Fruit fly (Drosophila melanogaster) whole organism, pupa: Measurements from ENCODE around the gene fkh.

ENCODE experiments used
- CG10348 ChIP-seq: fragments of 200-800 bp; sonication (Bioruptor generic); IDR thresholded peaks from 2 replicates; pipeline ENCODE4 v1.3.6; 2022; ENCODE audit warnings: missing biosample characterization, missing genetic modification characterization
- CG12605 ChIP-seq: fragments of 200-800 bp; sonication (Bioruptor generic); IDR thresholded peaks from 2 replicates; pipeline ENCODE4 v1.3.6; 2022; ENCODE audit warnings: missing biosample characterization, missing genetic modification characterization
- CG13204 ChIP-seq: fragments of 200-800 bp; sonication (Bioruptor generic); optimal IDR thresholded peaks from 2 replicates; lab custom pipeline; 2018; ENCODE audit warnings: missing biosample characterization, mild to moderate bottlenecking, missing genetic modification characterization, moderate library complexity
- CG14655 ChIP-seq: fragments of 200-800 bp; sonication (Bioruptor generic); optimal IDR thresholded peaks from 3 replicates; lab custom pipeline; 2017; ENCODE audit warnings: mild to moderate bottlenecking, missing biosample characterization, missing genetic modification reagents, missing genetic modification characterization
- CG15710 ChIP-seq: fragments of 200-800 bp; sonication (Bioruptor generic); optimal IDR thresholded peaks from 2 replicates; lab custom pipeline; 2018; ENCODE audit warnings: missing biosample characterization, mild to moderate bottlenecking, missing genetic modification characterization, moderate library complexity
- CG17806 ChIP-seq: fragments of 200-800 bp; sonication (Bioruptor generic); optimal IDR thresholded peaks from 2 replicates; lab custom pipeline; 2018; ENCODE audit warnings: missing biosample characterization, mild to moderate bottlenecking, missing genetic modification characterization, moderate library complexity
- CG32121 ChIP-seq: fragments of 200-800 bp; sonication (Bioruptor generic); IDR thresholded peaks from 2 replicates; pipeline ENCODE4 v1.3.6; 2022; ENCODE audit warnings: missing biosample characterization, missing genetic modification characterization
- CG34367 ChIP-seq: fragments of 200-800 bp; sonication (Bioruptor generic); optimal IDR thresholded peaks from 2 replicates; lab custom pipeline; 2018; ENCODE audit warnings: missing biosample characterization, mild to moderate bottlenecking, missing genetic modification characterization
- CG4496 ChIP-seq: fragments of 200-800 bp; sonication (Bioruptor generic); IDR thresholded peaks from 3 replicates; pipeline ENCODE4 v1.3.6; 2022; ENCODE audit warnings: missing biosample characterization, missing genetic modification characterization
- CG8159 ChIP-seq: fragments of 200-800 bp; sonication (Bioruptor generic); optimal IDR thresholded peaks from 3 replicates; lab custom pipeline; 2018; ENCODE audit warnings: missing biosample characterization, mild to moderate bottlenecking, missing genetic modification characterization, moderate library complexity
- CG8301 ChIP-seq: fragments of 200-800 bp; sonication (Bioruptor generic); optimal IDR thresholded peaks from 2 replicates; lab custom pipeline; 2018; ENCODE audit warnings: missing biosample characterization, mild to moderate bottlenecking, missing genetic modification characterization
- CG9948 ChIP-seq: fragments of 200-800 bp; sonication (Bioruptor generic); optimal IDR thresholded peaks from 2 replicates; lab custom pipeline; 2018; ENCODE audit warnings: missing biosample characterization, mild to moderate bottlenecking, missing genetic modification characterization, moderate library complexity
- D1 ChIP-seq: fragments of 200-800 bp; sonication (Bioruptor generic); optimal IDR thresholded peaks from 2 replicates; lab custom pipeline; 2018; ENCODE audit warnings: missing biosample characterization, mild to moderate bottlenecking, missing genetic modification characterization, moderate library complexity
- EcR ChIP-seq: fragments of 200-800 bp; sonication (Bioruptor generic); optimal IDR thresholded peaks from 3 replicates; lab custom pipeline; 2019; ENCODE audit warnings: missing biosample characterization, missing genetic modification characterization, mild to moderate bottlenecking, moderate library complexity, missing genetic modification reagents
- Ets98B ChIP-seq: fragments of 200-800 bp; sonication (Bioruptor generic); IDR thresholded peaks from 2 replicates; pipeline ENCODE4 v1.3.6; 2022; ENCODE audit warnings: missing biosample characterization, missing genetic modification characterization
- Pif1A ChIP-seq: fragments of 200-800 bp; sonication (Bioruptor generic); optimal IDR thresholded peaks from 3 replicates; lab custom pipeline; 2016; ENCODE audit warnings: missing biosample characterization, missing genetic modification characterization
- Pif1B ChIP-seq: fragments of 200-800 bp; sonication (Bioruptor generic); optimal IDR thresholded peaks from 3 replicates; lab custom pipeline; 2016; ENCODE audit warnings: missing biosample characterization, missing genetic modification characterization
- Snoo ChIP-seq: fragments of 200-800 bp; sonication (Bioruptor generic); optimal IDR thresholded peaks from 3 replicates; lab custom pipeline; 2017; ENCODE audit warnings: missing biosample characterization, mild to moderate bottlenecking, missing genetic modification characterization, inconsistent platforms
- fd96Ca ChIP-seq: fragments of 200-800 bp; sonication (Bioruptor generic); IDR thresholded peaks from 3 replicates; pipeline ENCODE4 v1.3.6; 2022; ENCODE audit warnings: missing biosample characterization, missing genetic modification characterization
- gl ChIP-seq: fragments of 200-800 bp; sonication (Bioruptor generic); optimal IDR thresholded peaks from 2 replicates; lab custom pipeline; 2018; ENCODE audit warnings: missing biosample characterization, mild to moderate bottlenecking, missing genetic modification characterization
- rn ChIP-seq: fragments of 200-800 bp; sonication (Bioruptor generic); IDR thresholded peaks from 2 replicates; pipeline ENCODE4 v1.3.6; 2022; ENCODE audit warnings: missing biosample characterization, missing genetic modification characterization

The fkh gene

dm6 chr3R:28623115-28623514 is 38.1 kb upstream of the fkh start:
- TF ChIP-seq CG14655 (GFP tag; lab: Kevin White, UChicago) (no peak), EcR (no peak), D1 (tag; lab: Kevin White, UChicago) (no peak), CG13204 (GFP tag; lab: Kevin White, UChicago) (no peak), CG10348 (GFP tag; lab: Robert Waterston, UW) (no peak), CG32121 (GFP tag; lab: Robert Waterston, UW) (no peak), CG8159 (tag; lab: Kevin White, UChicago) (no peak), Pif1A (no peak), CG17806 (tag; lab: Kevin White, UChicago) (no peak), fd96Ca (no peak), CG15710 (tag; lab: Kevin White, UChicago) (no peak)

dm6 chr3R:28620813-28621212 is 35.7 kb upstream of the fkh start:
- TF ChIP-seq EcR (no peak), D1 (tag; lab: Kevin White, UChicago) (no peak), CG9948 (tag; lab: Kevin White, UChicago) (no peak), Pif1A (no peak)

- TF ChIP-seq CG13204 (GFP tag; lab: Kevin White, UChicago) (no peak), D1 (tag; lab: Kevin White, UChicago) (no peak), CG9948 (tag; lab: Kevin White, UChicago) (no peak), Pif1A (no peak), CG34367 (tag; lab: Kevin White, UChicago) (no peak), rn (no peak), gl (no peak)
Observed at dm6 chr3R:28605835-28606234, 20.8 kb upstream of the fkh start, which contains the start of gene CG9986. CG9986 (plus strand) TSS chr3R:28606079.

dm6 chr3R:28603561-28603960 is 18.5 kb upstream of the fkh start:
- TF ChIP-seq CG15710 (tag; lab: Kevin White, UChicago) (no peak), CG17806 (tag; lab: Kevin White, UChicago) (no peak), CG13204 (GFP tag; lab: Kevin White, UChicago) (no peak), CG12605 (GFP tag; lab: Robert Waterston, UW) (no peak), CG10348 (GFP tag; lab: Robert Waterston, UW) (no peak)

- peak; percentile 5 for TF ChIP-seq EcR
- TF ChIP-seq CG34367 (tag; lab: Kevin White, UChicago): no peak
- TF ChIP-seq gl: no peak
- TF ChIP-seq rn: no peak
- 0 out of 2 replicates have a peak, but pooled peaks have one; percentile 15 for TF ChIP-seq CG32121 (GFP tag; lab: Robert Waterston, UW)
- TF ChIP-seq CG14655 (GFP tag; lab: Kevin White, UChicago): no peak
- 0 out of 3 replicates have a peak, but pooled peaks have one; percentile 16 for TF ChIP-seq fd96Ca
- TF ChIP-seq CG10348 (GFP tag; lab: Robert Waterston, UW): no peak
- 0 out of 2 replicates have a peak, but pooled peaks have one; percentile 6 for TF ChIP-seq Ets98B
- TF ChIP-seq CG8159 (tag; lab: Kevin White, UChicago): no peak
- TF ChIP-seq CG4496 (GFP tag; lab: Robert Waterston, UW): no peak
- TF ChIP-seq CG15710 (tag; lab: Kevin White, UChicago): no peak
- TF ChIP-seq Pif1A: no peak
- TF ChIP-seq CG17806 (tag; lab: Kevin White, UChicago): no peak
Observed at dm6 chr3R:28600144-28600792, 15.2 kb upstream of the fkh start.

dm6 chr3R:28599238-28600127 is 14.4 kb upstream of the fkh start, which contains the start of the genes Noa36 and Hrb98DE:
Noa36 (minus strand) TSS chr3R:28599288.
Hrb98DE (plus strand) TSS chr3R:28599834.
- TF ChIP-seq fd96Ca (no peak), CG9948 (tag; lab: Kevin White, UChicago) (no peak), CG12605 (GFP tag; lab: Robert Waterston, UW) (no peak), Ets98B (no peak), CG8301 (tag; lab: Kevin White, UChicago) (no peak), rn (no peak), CG13204 (GFP tag; lab: Kevin White, UChicago) (no peak), Pif1A (no peak), CG8159 (tag; lab: Kevin White, UChicago) (no peak), CG34367 (tag; lab: Kevin White, UChicago) (no peak), Snoo (tag; lab: Kevin White, UChicago) (peak; percentile 14), CG15710 (tag; lab: Kevin White, UChicago) (peak; percentile 29), CG32121 (GFP tag; lab: Robert Waterston, UW) (0 out of 2 replicates have a peak, but pooled peaks have one; percentile 8), D1 (tag; lab: Kevin White, UChicago) (no peak), Pif1B (GFP tag; lab: Kevin White, UChicago) (no peak), CG10348 (GFP tag; lab: Robert Waterston, UW) (no peak), CG14655 (GFP tag; lab: Kevin White, UChicago) (no peak), CG17806 (tag; lab: Kevin White, UChicago) (no peak)
- TF ChIP-seq, all 21 proteins: peak for 3
